Worm (Caenorhabditis elegans): ENCODE measurements around the gene nucl-1.

ce11 chrIV:8266024-8266949 is 23.0 kb downstream of the nucl-1 start:
- no peak for TF ChIP-seq lin-11 (tag; optimal IDR thresholded peaks at IDR 0.05)
- TF ChIP-seq tbx-7 (tag; optimal IDR thresholded peaks at IDR 0.05) = no peak
- TF ChIP-seq rnt-1 (tag; optimal IDR thresholded peaks at IDR 0.05) = no peak
- TF ChIP-seq mec-3 (tag; optimal IDR thresholded peaks at IDR 0.05; ENCODE audit: borderline replicate concordance) = no peak
- TF ChIP-seq ama-1 (optimal IDR thresholded peaks at IDR 0.05) = no peak
- TF ChIP-seq dmd-4 (tag; optimal IDR thresholded peaks at IDR 0.05; ENCODE audit: borderline replicate concordance) = no peak
- TF ChIP-seq tbx-2 (tag; optimal IDR thresholded peaks at IDR 0.05) = no peak
- TF ChIP-seq ahr-1 (tag; optimal IDR thresholded peaks at IDR 0.05) = no peak
- no peak for TF ChIP-seq pha-4 (tag; optimal IDR thresholded peaks at IDR 0.05)
- no peak for TF ChIP-seq nhr-11 (tag; optimal IDR thresholded peaks at IDR 0.05)
